Fruit fly (Drosophila melanogaster): Measurements from ENCODE around the gene Daao2.

Daao2 gene

dm6 chr2L:6799551-6799950, 3.3 kb upstream of the Daao2 start:
- TF ChIP-seq CG6791 (GFP tag; IDR thresholded peaks at IDR 0.05; ENCODE audit: partially characterized antibody) (peak; percentile 55; the same call in 1 of the 3 replicates), fd96Cb (tag; optimal IDR thresholded peaks at IDR 0.05) (no peak), Usf (GFP tag; optimal IDR thresholded peaks at IDR 0.05) (no peak), fu2 (GFP tag; optimal IDR thresholded peaks at IDR 0.05) (no peak), amos (GFP tag; IDR thresholded peaks at IDR 0.05; ENCODE audit: partially characterized antibody) (peak; percentile 57; the same call in 1 of the 2 replicates), CG16813 (GFP tag; IDR thresholded peaks at IDR 0.05; ENCODE audit: partially characterized antibody) (peak; percentile 42; the same call in 2 of the 3 replicates), Bdp1 (GFP tag; optimal IDR thresholded peaks at IDR 0.05) (peak; percentile 86), CG11456 (GFP tag; IDR thresholded peaks at IDR 0.05) (no peak), Opbp (GFP tag; IDR thresholded peaks at IDR 0.05; ENCODE audit: partially characterized antibody) (0 out of 3 replicates have a peak, but pooled peaks have one; percentile 33), Hr51 (GFP tag; optimal IDR thresholded peaks at IDR 0.05) (no peak), Myb (GFP tag; optimal IDR thresholded peaks at IDR 0.05) (no peak), TFAM (GFP tag; optimal IDR thresholded peaks at IDR 0.05) (no peak)

DNA sequence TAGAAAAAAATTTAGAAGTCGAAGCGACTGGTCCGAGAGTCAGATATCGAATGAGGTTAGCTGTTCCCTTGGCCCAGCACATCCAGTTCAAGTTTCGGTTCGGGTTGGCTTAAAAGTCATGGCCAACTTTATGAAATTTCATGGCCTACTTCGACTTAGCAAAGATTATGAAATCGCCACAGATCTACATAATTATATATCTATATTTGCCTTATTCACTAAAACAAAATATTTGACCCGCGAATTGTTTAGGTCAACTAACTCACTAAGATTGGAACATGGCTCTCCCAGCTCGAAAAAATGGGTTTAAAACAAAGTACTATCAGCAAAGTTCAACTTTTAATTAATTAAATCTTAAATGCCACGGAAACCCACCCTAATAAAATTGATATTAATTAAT, 2.0 kb upstream of the Daao2 start, which contains the start of gene CG17376:
Gene CG17376 (minus strand): TSS at position 101 of the 400 bp plus-strand sequence.
- TF ChIP-seq Lpt (GFP tag; optimal IDR thresholded peaks at IDR 0.05) = no peak
- no peak for TF ChIP-seq esg (GFP tag; conservative IDR thresholded peaks at IDR 0.05)
- no peak for TF ChIP-seq knrl (GFP tag; IDR thresholded peaks at IDR 0.05; ENCODE audit: partially characterized antibody)
- no peak for TF ChIP-seq CG17186 (GFP tag; optimal IDR thresholded peaks at IDR 0.05)
- no peak for TF ChIP-seq gsb-n (tag; optimal IDR thresholded peaks at IDR 0.05)
- TF ChIP-seq ash1 (GFP tag; optimal IDR thresholded peaks at IDR 0.05) = no peak
- no peak for TF ChIP-seq danr (GFP tag; IDR thresholded peaks at IDR 0.05)
- no peak for TF ChIP-seq h (optimal IDR thresholded peaks at IDR 0.05)
- no peak for TF ChIP-seq Lhr (GFP tag; optimal IDR thresholded peaks at IDR 0.05)
- no peak for TF ChIP-seq CG1602 (GFP tag; optimal IDR thresholded peaks at IDR 0.05)
- no peak for TF ChIP-seq sc (optimal IDR thresholded peaks at IDR 0.05)
- no peak for TF ChIP-seq sc (GFP tag; optimal IDR thresholded peaks at IDR 0.05)

DNA sequence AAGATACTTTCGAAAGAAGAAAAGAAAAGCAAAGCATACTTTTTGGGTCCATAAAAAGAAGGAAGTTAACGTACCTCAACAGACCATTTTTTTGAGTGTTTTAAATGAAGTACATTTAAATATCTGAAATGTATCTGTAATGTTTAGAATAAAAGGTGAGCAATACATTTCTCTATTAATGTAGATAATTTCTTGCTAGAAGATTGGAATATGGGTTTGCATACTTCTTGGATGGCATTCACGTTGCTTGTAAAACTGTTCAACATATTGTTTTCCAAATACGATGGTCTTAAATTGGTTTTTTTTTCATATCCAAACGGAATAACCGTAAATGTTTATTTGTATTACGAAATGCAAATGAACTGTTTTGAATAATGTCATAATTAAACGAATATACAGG, 3.0 kb downstream of the Daao2 start, which contains the start of gene CG17375:
Gene CG17375 (minus strand): TSS at position 10 of the 400 bp plus-strand sequence.
- TF ChIP-seq D (optimal IDR thresholded peaks at IDR 0.05) = no peak
- no peak for TF ChIP-seq D (GFP tag; optimal IDR thresholded peaks at IDR 0.05)
- no peak for TF ChIP-seq CG12942 (GFP tag; optimal IDR thresholded peaks at IDR 0.05)
- TF ChIP-seq esg (GFP tag; conservative IDR thresholded peaks at IDR 0.05) = no peak
- TF ChIP-seq Blimp-1 (GFP tag; optimal IDR thresholded peaks at IDR 0.05) = no peak
- TF ChIP-seq CG10565 (GFP tag; optimal IDR thresholded peaks at IDR 0.05) = no peak
- no peak for TF ChIP-seq ase (GFP tag; IDR thresholded peaks at IDR 0.05)
- no peak for TF ChIP-seq CG8281 (tag; optimal IDR thresholded peaks at IDR 0.05)
- no peak for TF ChIP-seq CG30020 (tag; optimal IDR thresholded peaks at IDR 0.05)
- peak in 1 of 2 experiments; percentile 39 for TF ChIP-seq prd (optimal IDR thresholded peaks at IDR 0.05)
- TF ChIP-seq prd (GFP tag; IDR thresholded peaks at IDR 0.05) = no peak
- no peak for TF ChIP-seq CG6813 (GFP tag; optimal IDR thresholded peaks at IDR 0.05)
- peak; percentile 92 for TF ChIP-seq CG6654 (GFP tag; optimal IDR thresholded peaks at IDR 0.05)
- no peak for TF ChIP-seq CG31441 (GFP tag; IDR thresholded peaks at IDR 0.05)
- TF ChIP-seq eyg (GFP tag; optimal IDR thresholded peaks at IDR 0.05) = no peak
- no peak for TF ChIP-seq dati (GFP tag; IDR thresholded peaks at IDR 0.05)
- no peak for TF ChIP-seq pnt (GFP tag; optimal IDR thresholded peaks at IDR 0.05)
- no peak for TF ChIP-seq tll (GFP tag; optimal IDR thresholded peaks at IDR 0.05)
- TF ChIP-seq CG14050 (GFP tag; IDR thresholded peaks at IDR 0.05) = no peak

All from whole organism, embryonic.